2 worm cellular contexts compared by ENCODE assay signal in the genomic region with DNA sequence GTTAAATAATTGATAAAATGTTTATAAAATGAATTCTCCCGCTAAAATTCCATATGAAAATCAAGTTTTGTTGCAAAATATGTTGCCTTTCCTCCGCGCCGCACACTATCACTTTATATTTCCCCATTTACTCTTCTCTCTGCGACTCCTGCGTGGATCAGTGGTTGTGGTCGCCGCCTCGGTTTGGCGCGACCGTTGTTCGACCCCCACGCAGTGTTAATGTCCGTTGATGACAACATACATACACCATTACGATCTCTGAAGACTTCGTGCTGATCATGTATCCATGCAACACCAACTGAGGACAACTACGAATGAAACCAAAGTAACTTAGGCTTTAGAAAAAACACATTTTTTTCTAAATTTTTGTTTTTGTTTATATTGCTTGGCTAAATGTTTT.
TF ChIP-seq lines count a peak whose summit lies in the region.

No protein-coding gene starts in this region.

TF ChIP-seq in whole organism, L1 larva, 84 proteins besides CTCF, POLR2A, EP300 and RAD21 (continued from another document):
- peak; percentile 32 to 60 (median 57) for TF ChIP-seq dpl-1 (GFP tag; optimal IDR thresholded peaks at IDR 0.05; lab: Kevin White, UChicago)
- peak; percentile 66 for TF ChIP-seq irx-1 (tag; optimal IDR thresholded peaks at IDR 0.05; lab: Kevin White, UChicago)
- TF ChIP-seq fkh-4 (tag; optimal IDR thresholded peaks at IDR 0.05; lab: Kevin White, UChicago; ENCODE audit: borderline replicate concordance): peak; percentile 21
- TF ChIP-seq xbp-1 (tag; optimal IDR thresholded peaks at IDR 0.05; lab: Kevin White, UChicago): peak; percentile 71
- 0 out of 2 replicates have a peak, but pooled peaks have one; percentile 10 for TF ChIP-seq grh-1 (GFP tag; IDR thresholded peaks at IDR 0.05; lab: Robert Waterston, UW)
- TF ChIP-seq mef-2 (tag; optimal IDR thresholded peaks at IDR 0.05; lab: Kevin White, UChicago): peak; percentile 17
- no peak for TF ChIP-seq ceh-63 (GFP tag; optimal IDR thresholded peaks at IDR 0.05; lab: Kevin White, UChicago)
- peak; percentile 53 for TF ChIP-seq lin-13 (GFP tag; optimal IDR thresholded peaks at IDR 0.05; lab: Kevin White, UChicago)
- peak; percentile 48 for TF ChIP-seq elt-2 (tag; optimal IDR thresholded peaks at IDR 0.05; lab: Kevin White, UChicago)
- peak; percentile 61 for TF ChIP-seq ztf-4 (tag; optimal IDR thresholded peaks at IDR 0.05; lab: Kevin White, UChicago)
- TF ChIP-seq snpc-4 (tag; optimal IDR thresholded peaks at IDR 0.05; lab: Kevin White, UChicago): peak; percentile 8
- no peak for TF ChIP-seq nhr-11 (tag; optimal IDR thresholded peaks at IDR 0.05; lab: Kevin White, UChicago)
- TF ChIP-seq unc-130 (tag; optimal IDR thresholded peaks at IDR 0.05; lab: Kevin White, UChicago): peak; percentile 72
- TF ChIP-seq nhr-19 (GFP tag; conservative IDR thresholded peaks at IDR 0.05; lab: Robert Waterston, UW): peak; percentile 56
- TF ChIP-seq rnt-1 (tag; optimal IDR thresholded peaks at IDR 0.05; lab: Kevin White, UChicago): peak; percentile 75
- TF ChIP-seq snu-23 (GFP tag; optimal IDR thresholded peaks at IDR 0.05; lab: Kevin White, UChicago): peak; percentile 88
- TF ChIP-seq ces-1 (GFP tag; optimal IDR thresholded peaks at IDR 0.05; lab: Kevin White, UChicago): no peak
- TF ChIP-seq nhr-20 (tag; optimal IDR thresholded peaks at IDR 0.05; lab: Kevin White, UChicago): peak; percentile 81
- TF ChIP-seq C16A3.4 (tag; optimal IDR thresholded peaks at IDR 0.05; lab: Kevin White, UChicago): peak; percentile 81
- TF ChIP-seq ets-5 (GFP tag; IDR thresholded peaks at IDR 0.05; lab: Robert Waterston, UW): no peak

TF ChIP-seq in whole organism, young adult, 124 proteins besides CTCF, POLR2A, EP300 and RAD21 (continued from another document):
- peak; percentile 87 for TF ChIP-seq rcor-1 (GFP tag; IDR thresholded peaks at IDR 0.05; lab: Robert Waterston, UW)
- TF ChIP-seq nhr-27 (tag; optimal IDR thresholded peaks at IDR 0.05; lab: Kevin White, UChicago): peak; percentile 94
- peak; percentile 76 for TF ChIP-seq snpc-3.4 (tag; optimal IDR thresholded peaks at IDR 0.05; lab: Kevin White, UChicago)
- peak; percentile 68 for TF ChIP-seq hmg-1.2 (GFP tag; IDR thresholded peaks at IDR 0.05; lab: Robert Waterston, UW)
- TF ChIP-seq Y79H2A.3 (GFP tag; conservative IDR thresholded peaks at IDR 0.05; lab: Robert Waterston, UW): peak; percentile 76; the same call in 1 of the 2 replicates
- peak; percentile 90 for TF ChIP-seq ekl-4 (GFP tag; IDR thresholded peaks at IDR 0.05; lab: Robert Waterston, UW)
- TF ChIP-seq K11D2.4 (GFP tag; IDR thresholded peaks at IDR 0.05; lab: Robert Waterston, UW): peak; percentile 79; the same call in 1 of the 2 replicates
- peak; percentile 36 for TF ChIP-seq ccch-3 (GFP tag; optimal IDR thresholded peaks at IDR 0.05; lab: Kevin White, UChicago)
- peak; percentile 88 for TF ChIP-seq T07F8.4 (tag; optimal IDR thresholded peaks at IDR 0.05; lab: Kevin White, UChicago)
- no peak for TF ChIP-seq Y67H2A.10 (GFP tag; conservative IDR thresholded peaks at IDR 0.05; lab: Robert Waterston, UW)
- peak; percentile 79 for TF ChIP-seq mel-28 (tag; optimal IDR thresholded peaks at IDR 0.05; lab: Kevin White, UChicago; ENCODE audit: borderline replicate concordance)
- TF ChIP-seq chd-7 (tag; optimal IDR thresholded peaks at IDR 0.05; lab: Kevin White, UChicago): peak; percentile 92
- peak; percentile 85 for TF ChIP-seq madf-10 (tag; optimal IDR thresholded peaks at IDR 0.05; lab: Kevin White, UChicago)
- TF ChIP-seq F55B11.4 (tag; optimal IDR thresholded peaks at IDR 0.05; lab: Kevin White, UChicago; ENCODE audit: borderline replicate concordance, insufficient read depth): no peak
- 0 out of 2 replicates have a peak, but pooled peaks have one; percentile 39 for TF ChIP-seq ceh-91 (GFP tag; IDR thresholded peaks at IDR 0.05; lab: Robert Waterston, UW)
- TF ChIP-seq gei-17 (GFP tag; optimal IDR thresholded peaks at IDR 0.05; lab: Kevin White, UChicago): peak; percentile 43
- peak; percentile 56 for TF ChIP-seq nhr-179 (tag; optimal IDR thresholded peaks at IDR 0.05; lab: Kevin White, UChicago)
- TF ChIP-seq lin-54 (GFP tag; optimal IDR thresholded peaks at IDR 0.05; lab: Kevin White, UChicago): peak; percentile 69
- TF ChIP-seq nhr-120 (GFP tag; IDR thresholded peaks at IDR 0.05; lab: Robert Waterston, UW): 0 out of 2 replicates have a peak, but pooled peaks have one; percentile 78
- peak; percentile 73; the same call in 1 of the 2 replicates for TF ChIP-seq cebp-2 (GFP tag; IDR thresholded peaks at IDR 0.05; lab: Robert Waterston, UW)
- TF ChIP-seq egl-44 (GFP tag; IDR thresholded peaks at IDR 0.05; lab: Robert Waterston, UW): peak; percentile 89
- TF ChIP-seq mes-4 (tag; optimal IDR thresholded peaks at IDR 0.05; lab: Kevin White, UChicago): peak; percentile 58
- peak; percentile 79 for TF ChIP-seq mcd-1 (GFP tag; IDR thresholded peaks at IDR 0.05; lab: Robert Waterston, UW)
- peak; percentile 92 for TF ChIP-seq ceh-79 (tag; optimal IDR thresholded peaks at IDR 0.05; lab: Kevin White, UChicago)
- 0 out of 2 replicates have a peak, but pooled peaks have one; percentile 29 for TF ChIP-seq hmg-20 (GFP tag; IDR thresholded peaks at IDR 0.05; lab: Robert Waterston, UW)
- peak; percentile 50 for TF ChIP-seq F49E8.2 (tag; optimal IDR thresholded peaks at IDR 0.05; lab: Kevin White, UChicago; ENCODE audit: insufficient read depth)
- TF ChIP-seq efl-1 (GFP tag; optimal IDR thresholded peaks at IDR 0.05; lab: Kevin White, UChicago): no peak
- peak; percentile 45 for TF ChIP-seq tlf-1 (GFP tag; optimal IDR thresholded peaks at IDR 0.05; lab: Kevin White, UChicago)
- no peak; the same call in 1 of the 2 replicates for TF ChIP-seq C17E4.6 (GFP tag; IDR thresholded peaks at IDR 0.05; lab: Robert Waterston, UW)
- no peak for TF ChIP-seq F23B12.7 (tag; optimal IDR thresholded peaks at IDR 0.05; lab: Kevin White, UChicago; ENCODE audit: insufficient read depth)
- peak; percentile 58 for TF ChIP-seq lir-1 (GFP tag; conservative IDR thresholded peaks at IDR 0.05; lab: Robert Waterston, UW)
TF ChIP-seq in whole organism, young adult: peak in this region for 103.
